Fruit fly (Drosophila melanogaster) whole organism, embryonic: ENCODE results near the gene CG12773.
A peak's percentile ranks its signal among the peaks of the same experiment; 100 is the strongest.

ENCODE experiments used
- Aef1 ChIP-seq: fragments of 200-800 bp; sonication (Bioruptor generic); IDR thresholded peaks from 3 replicates; pipeline ENCODE4 v1.3.6; 2022; ENCODE audit warnings: missing biosample characterization, missing genetic modification characterization
- Antp ChIP-seq: fragments of 200-800 bp; sonication (Bioruptor generic); optimal IDR thresholded peaks from 3 replicates; lab custom pipeline; 2016; ENCODE audit warnings: missing biosample characterization, missing genetic modification characterization
- B-H2 ChIP-seq: fragments of 200-800 bp; sonication (Bioruptor generic); optimal IDR thresholded peaks from 2 replicates; lab custom pipeline; 2018; ENCODE audit warnings: missing biosample characterization, mild to moderate bottlenecking, missing genetic modification characterization
- CG12391 ChIP-seq: fragments of 200-800 bp; sonication (Bioruptor generic); optimal IDR thresholded peaks from 3 replicates; lab custom pipeline; 2018; ENCODE audit warnings: missing biosample characterization, mild to moderate bottlenecking, missing genetic modification characterization, moderate library complexity
- CG13123 ChIP-seq: fragments of 200-800 bp; sonication (Bioruptor generic); optimal IDR thresholded peaks from 2 replicates; lab custom pipeline; 2016; ENCODE audit warnings: missing biosample characterization, missing genetic modification characterization
- CG14860 ChIP-seq: fragments of 200-800 bp; sonication (Bioruptor generic); IDR thresholded peaks from 3 replicates; pipeline ENCODE4 v1.3.6; 2022; ENCODE audit warnings: missing biosample characterization, missing genetic modification characterization; ENCODE audit not compliant: partially characterized antibody
- CG15696 ChIP-seq: fragments of 200-800 bp; sonication (Bioruptor generic); optimal IDR thresholded peaks from 2 replicates; lab custom pipeline; 2019; ENCODE audit warnings: missing biosample characterization, mild to moderate bottlenecking, missing genetic modification characterization, moderate library complexity
- CG17361 ChIP-seq: fragments of 200-800 bp; sonication (Bioruptor generic); IDR thresholded peaks from 3 replicates; pipeline ENCODE4 v1.3.6; 2022; ENCODE audit warnings: missing biosample characterization, missing genetic modification characterization
- CG17802 ChIP-seq: fragments of 200-800 bp; sonication (Bioruptor generic); optimal IDR thresholded peaks from 2 replicates; lab custom pipeline; 2018; ENCODE audit warnings: missing biosample characterization, mild to moderate bottlenecking, missing genetic modification characterization, moderate library complexity
- CG32767 ChIP-seq: fragments of 200-800 bp; sonication (Bioruptor generic); IDR thresholded peaks from 2 replicates; pipeline ENCODE4 v1.3.6; 2022; ENCODE audit warnings: missing biosample characterization, missing genetic modification characterization
- CG32772 ChIP-seq: fragments of 200-800 bp; sonication (Bioruptor generic); IDR thresholded peaks from 2 replicates; pipeline ENCODE4 v1.3.6; 2022; ENCODE audit warnings: missing biosample characterization, missing genetic modification characterization
- CG3847 ChIP-seq: fragments of 200-800 bp; sonication (Bioruptor generic); IDR thresholded peaks from 2 replicates; pipeline ENCODE4 v1.3.6; 2022; ENCODE audit warnings: missing biosample characterization, missing genetic modification characterization
- CG4360 ChIP-seq: fragments of 200-800 bp; sonication (Bioruptor generic); IDR thresholded peaks from 2 replicates; pipeline ENCODE4 v1.3.6; 2022; ENCODE audit warnings: missing biosample characterization, missing genetic modification characterization
- CG43689 ChIP-seq: fragments of 200-800 bp; sonication (Bioruptor generic); IDR thresholded peaks from 2 replicates; pipeline ENCODE4 v1.3.6; 2022; ENCODE audit warnings: missing biosample characterization, missing genetic modification characterization
- CG4707 ChIP-seq: fragments of 200-800 bp; sonication (Bioruptor generic); optimal IDR thresholded peaks from 2 replicates; lab custom pipeline; 2018; ENCODE audit warnings: missing biosample characterization, mild to moderate bottlenecking, missing genetic modification characterization, moderate library complexity
- CG6683 ChIP-seq: fragments of 200-800 bp; sonication (Bioruptor generic); optimal IDR thresholded peaks from 2 replicates; lab custom pipeline; 2017; ENCODE audit warnings: missing biosample characterization, mild to moderate bottlenecking, missing genetic modification characterization, missing genetic modification reagents
- CG8478 ChIP-seq: fragments of >200 bp; optimal IDR thresholded peaks from 2 replicates; lab custom pipeline; 2018
- CG9609 ChIP-seq: fragments of 200-800 bp; sonication (Bioruptor generic); optimal IDR thresholded peaks from 3 replicates; lab custom pipeline; 2016; ENCODE audit warnings: missing biosample characterization, missing genetic modification characterization
- CG9876 ChIP-seq: fragments of 200-800 bp; sonication (Bioruptor generic); optimal IDR thresholded peaks from 2 replicates; lab custom pipeline; 2016; ENCODE audit warnings: missing biosample characterization, missing genetic modification characterization
- Camta ChIP-seq: fragments of 200-800 bp; sonication (Bioruptor generic); optimal IDR thresholded peaks from 2 replicates; lab custom pipeline; 2016; ENCODE audit warnings: missing biosample characterization, missing genetic modification characterization
- Dll ChIP-seq: fragments of 200-800 bp; sonication (Bioruptor generic); IDR thresholded peaks from 4 replicates; pipeline ENCODE4 v1.3.6; 2022; ENCODE audit warnings: missing biosample characterization, missing genetic modification characterization; ENCODE audit not compliant: partially characterized antibody
- Doc3 ChIP-seq: fragments of 200-800 bp; sonication (Bioruptor generic); IDR thresholded peaks from 3 replicates; pipeline ENCODE4 v1.3.6; 2022; ENCODE audit warnings: missing biosample characterization, missing genetic modification characterization; ENCODE audit not compliant: partially characterized antibody
- Drgx ChIP-seq: fragments of 200-800 bp; sonication (Bioruptor generic); IDR thresholded peaks from 2 replicates; pipeline ENCODE4 v1.3.6; 2022; ENCODE audit warnings: missing biosample characterization, missing genetic modification characterization
- Hmx ChIP-seq: fragments of 200-800 bp; sonication (Bioruptor generic); optimal IDR thresholded peaks from 2 replicates; lab custom pipeline; 2016; ENCODE audit warnings: missing biosample characterization, missing genetic modification characterization
- Lim3 ChIP-seq: fragments of 200-800 bp; sonication (Bioruptor generic); IDR thresholded peaks from 2 replicates; pipeline ENCODE4 v1.3.6; 2022; ENCODE audit warnings: missing biosample characterization, missing genetic modification characterization
- Lpt ChIP-seq: fragments of >200 bp; optimal IDR thresholded peaks from 2 replicates; lab custom pipeline; 2018; ENCODE audit warnings: missing biosample characterization, missing genetic modification characterization
- NC2α ChIP-seq: fragments of 200-800 bp; sonication (Bioruptor generic); optimal IDR thresholded peaks from 2 replicates; lab custom pipeline; 2016; ENCODE audit warnings: missing biosample characterization, missing genetic modification characterization
- Nf-YA ChIP-seq: fragments of 200-800 bp; sonication (Bioruptor generic); IDR thresholded peaks from 2 replicates; pipeline ENCODE4 v1.3.6; 2022; ENCODE audit warnings: missing biosample characterization, missing genetic modification characterization
- Oli ChIP-seq: fragments of 200-800 bp; sonication (Bioruptor generic); optimal IDR thresholded peaks from 2 replicates; lab custom pipeline; 2018; ENCODE audit warnings: missing biosample characterization, mild to moderate bottlenecking, missing genetic modification characterization, moderate library complexity
- Six4 ChIP-seq: fragments of 200-800 bp; sonication (Bioruptor generic); optimal IDR thresholded peaks from 2 replicates; lab custom pipeline; 2016; ENCODE audit warnings: missing biosample characterization, missing genetic modification characterization
- Sox102F ChIP-seq: fragments of 200-800 bp; sonication (Bioruptor generic); optimal IDR thresholded peaks from 2 replicates; lab custom pipeline; 2018; ENCODE audit warnings: missing biosample characterization, mild to moderate bottlenecking, missing genetic modification characterization, moderate library complexity
- Sry-δ ChIP-seq: fragments of 200-800 bp; sonication (Bioruptor generic); optimal IDR thresholded peaks from 2 replicates; lab custom pipeline; 2016; ENCODE audit warnings: missing biosample characterization, missing genetic modification characterization
- bigmax ChIP-seq: fragments of 200-800 bp; sonication (Bioruptor generic); optimal IDR thresholded peaks from 2 replicates; lab custom pipeline; 2018; ENCODE audit warnings: missing biosample characterization, mild to moderate bottlenecking, missing genetic modification characterization
- crp ChIP-seq, 2 experiments: fragments of 200-800 bp; sonication (Bioruptor generic); optimal IDR thresholded peaks; 2 replicates in 1 of 2; 3 replicates in 1 of 2; lab custom pipeline; 2017; ENCODE audit warnings: missing biosample characterization in 2 of 2, missing genetic modification characterization in 2 of 2, mild to moderate bottlenecking in 1 of 2, moderate library complexity in 1 of 2
- danr ChIP-seq: fragments of 200-800 bp; sonication (Bioruptor generic); IDR thresholded peaks from 2 replicates; pipeline ENCODE4 v1.3.6; 2022; ENCODE audit warnings: missing biosample characterization, missing genetic modification characterization
- dpn ChIP-seq, 2 experiments: fragments of 200-800 bp; sonication (Bioruptor generic); optimal IDR thresholded peaks; 3 replicates each; lab custom pipeline; 2016; ENCODE audit warnings: missing biosample characterization in 2 of 2, missing genetic modification characterization in 2 of 2
- esg ChIP-seq: fragments of 200-800 bp; sonication (Bioruptor generic); conservative IDR thresholded peaks from 2 replicates; pipeline ENCODE4 v1.3.6; 2022; ENCODE audit warnings: missing biosample characterization, missing genetic modification characterization
- exex ChIP-seq: fragments of 200-800 bp; sonication (Bioruptor generic); optimal IDR thresholded peaks from 4 replicates; lab custom pipeline; 2018; ENCODE audit warnings: missing biosample characterization, mild to moderate bottlenecking, missing genetic modification characterization, moderate library complexity
- gem ChIP-seq: fragments of 200-800 bp; sonication (Bioruptor generic); optimal IDR thresholded peaks from 2 replicates; lab custom pipeline; 2019; ENCODE audit warnings: missing biosample characterization, mild to moderate bottlenecking, missing genetic modification characterization, moderate library complexity
- lab ChIP-seq: fragments of 200-800 bp; sonication (Bioruptor generic); optimal IDR thresholded peaks from 3 replicates; lab custom pipeline; 2017; ENCODE audit warnings: missing biosample characterization, missing genetic modification characterization, mild to moderate bottlenecking, moderate library complexity, missing genetic modification reagents
- lola ChIP-seq, 3 experiments: fragments of >200 bp in 2 of 3; fragments of 200-800 bp in 1 of 3; sonication (Bioruptor generic) in 1 of 3; optimal IDR thresholded peaks; 2 replicates each; lab custom pipeline; 2017 to 2019; ENCODE audit warnings: missing biosample characterization in 3 of 3, missing genetic modification characterization in 3 of 3, mild to moderate bottlenecking in 1 of 3, moderate library complexity in 1 of 3
- nerfin-1 ChIP-seq: fragments of 200-800 bp; sonication (Bioruptor generic); optimal IDR thresholded peaks from 3 replicates; lab custom pipeline; 2019; ENCODE audit warnings: missing biosample characterization, mild to moderate bottlenecking, missing genetic modification characterization, moderate library complexity
- oc ChIP-seq: fragments of 200-800 bp; sonication (Bioruptor generic); optimal IDR thresholded peaks from 2 replicates; lab custom pipeline; 2018; ENCODE audit warnings: missing biosample characterization, mild to moderate bottlenecking, missing genetic modification characterization, moderate library complexity
- org-1 ChIP-seq: fragments of 200-800 bp; sonication (Bioruptor generic); optimal IDR thresholded peaks from 2 replicates; lab custom pipeline; 2017; ENCODE audit warnings: missing biosample characterization, missing genetic modification characterization
- psq ChIP-seq: fragments of 200-800 bp; sonication (Bioruptor generic); optimal IDR thresholded peaks from 2 replicates; lab custom pipeline; 2017; ENCODE audit warnings: missing biosample characterization, missing genetic modification characterization
- rib ChIP-seq: fragments of 200-800 bp; sonication (Bioruptor generic); IDR thresholded peaks from 2 replicates; pipeline ENCODE4 v1.3.6; 2022; ENCODE audit warnings: missing biosample characterization, missing genetic modification characterization
- sc ChIP-seq, 3 experiments: fragments of >200 bp in 2 of 3; fragments of 200-800 bp in 1 of 3; sonication (Bioruptor generic) in 1 of 3; optimal IDR thresholded peaks; 2 replicates in 2 of 3; 3 replicates in 1 of 3; lab custom pipeline; 2017; ENCODE audit warnings: mild to moderate bottlenecking in 1 of 3, missing biosample characterization in 1 of 3, missing genetic modification characterization in 1 of 3, missing genetic modification reagents in 1 of 3
- scrt ChIP-seq: fragments of 200-800 bp; sonication (Bioruptor generic); optimal IDR thresholded peaks from 2 replicates; lab custom pipeline; 2018; ENCODE audit warnings: missing biosample characterization, mild to moderate bottlenecking, missing genetic modification characterization, moderate library complexity
- twi ChIP-seq: fragments of 200-800 bp; optimal IDR thresholded peaks from 2 replicates; lab custom pipeline; 2019; ENCODE audit warnings: missing biosample characterization, mild to moderate bottlenecking, missing genetic modification characterization, moderate library complexity
- wor ChIP-seq: fragments of 200-800 bp; sonication (Bioruptor generic); IDR thresholded peaks from 2 replicates; pipeline ENCODE4 v1.3.6; 2022; ENCODE audit warnings: missing biosample characterization, missing genetic modification characterization
- zfh2 ChIP-seq: fragments of 200-800 bp; sonication (Bioruptor generic); optimal IDR thresholded peaks from 2 replicates; lab custom pipeline; 2016; ENCODE audit warnings: missing biosample characterization, missing genetic modification characterization

Gene CG12773

dm6 chrX:1388148-1388703 is 34.4 kb upstream of the CG12773 start (continued):
- TF ChIP-seq crp (GFP tag; optimal IDR thresholded peaks at IDR 0.05; lab: Kevin White, UChicago) (no peak), CG17361 (GFP tag; lab: Robert Waterston, UW) (no peak), sc (optimal IDR thresholded peaks at IDR 0.05; lab: Kevin White, UChicago) (no peak), sc (GFP tag; optimal IDR thresholded peaks at IDR 0.05; lab: Kevin White, UChicago) (no peak), Antp (GFP tag; lab: Kevin White, UChicago) (no peak), CG4360 (peak; percentile 78), Aef1 (GFP tag; lab: Robert Waterston, UW) (peak; percentile 38; the same call in 1 of the 3 replicates), Dll (no peak), B-H2 (GFP tag; lab: Kevin White, UChicago) (no peak), oc (tag; lab: Kevin White, UChicago) (no peak), dpn (GFP tag; optimal IDR thresholded peaks at IDR 0.05; lab: Kevin White, UChicago) (no peak), wor (GFP tag; lab: Robert Waterston, UW) (no peak), twi (tag; lab: Kevin White, UChicago) (no peak), CG13123 (GFP tag; lab: Kevin White, UChicago) (no peak), CG9609 (GFP tag; lab: Kevin White, UChicago) (no peak), CG43689 (GFP tag; lab: Robert Waterston, UW) (no peak), CG32772 (no peak), bigmax (GFP tag; lab: Kevin White, UChicago) (no peak), CG6683 (no peak), NC2α (GFP tag; lab: Kevin White, UChicago) (no peak), danr (GFP tag; lab: Robert Waterston, UW) (no peak), CG14860 (GFP tag; lab: Robert Waterston, UW) (no peak), nerfin-1 (peak; percentile 5), psq (GFP tag; lab: Kevin White, UChicago) (no peak), Lpt (GFP tag; lab: Kevin White, UChicago) (peak; percentile 70), CG3847 (GFP tag; lab: Robert Waterston, UW) (no peak), Hmx (GFP tag; lab: Kevin White, UChicago) (no peak), scrt (peak; percentile 73), Camta (no peak), Doc3 (GFP tag; lab: Robert Waterston, UW) (peak; percentile 36; the same call in 1 of the 3 replicates), CG17802 (tag; lab: Kevin White, UChicago) (no peak), Drgx (GFP tag; lab: Robert Waterston, UW) (no peak), Lim3 (GFP tag; lab: Robert Waterston, UW) (no peak), CG32767 (GFP tag; lab: Robert Waterston, UW) (no peak), gem (tag; lab: Kevin White, UChicago) (no peak), esg (GFP tag; lab: Robert Waterston, UW) (no peak), Nf-YA (GFP tag; lab: Robert Waterston, UW) (no peak), exex (tag; lab: Kevin White, UChicago) (no peak), zfh2 (GFP tag; lab: Kevin White, UChicago) (no peak), Sry-δ (no peak), CG4707 (GFP tag; lab: Kevin White, UChicago) (no peak), CG9876 (GFP tag; lab: Kevin White, UChicago) (no peak), rib (GFP tag; lab: Robert Waterston, UW) (no peak), Six4 (GFP tag; lab: Kevin White, UChicago) (no peak), CG15696 (no peak), CG8478 (no peak), Sox102F (GFP tag; lab: Kevin White, UChicago) (no peak), Oli (tag; lab: Kevin White, UChicago) (no peak), lola (GFP tag; optimal IDR thresholded peaks at IDR 0.05; lab: Kevin White, UChicago) (no peak), org-1 (GFP tag; lab: Kevin White, UChicago) (no peak), CG12391 (tag; lab: Kevin White, UChicago) (no peak), lab (GFP tag; lab: Kevin White, UChicago) (peak; percentile 27)
